Worm (Caenorhabditis elegans) whole organism, mixed stage, embryonic: Measurements from ENCODE around the gene ama-1.

ENCODE experiments used
- M03D4.4 ChIP-seq: sonication (generic microtip); optimal IDR thresholded peaks from 2 replicates; lab custom pipeline; 2017; ENCODE audit warnings: mild to moderate bottlenecking, missing genetic modification characterization, missing compliant biosample characterization
- ces-1 ChIP-seq: fragments of 150-350 bp; optimal IDR thresholded peaks from 2 replicates; lab custom pipeline; 2014; ENCODE audit warnings: missing biosample characterization, missing genetic modification reagents, missing genetic modification characterization
- elt-1 ChIP-seq: sonication (generic microtip); optimal IDR thresholded peaks from 2 replicates; lab custom pipeline; 2017; ENCODE audit warnings: missing genetic modification characterization, mild to moderate bottlenecking, missing compliant biosample characterization, antibody characterized with exemption, moderate library complexity, borderline replicate concordance; ENCODE audit not compliant: insufficient read depth
- lsy-2 ChIP-seq: fragments of 150-350 bp; optimal IDR thresholded peaks from 2 replicates; lab custom pipeline; 2014; ENCODE audit warnings: missing biosample characterization, missing genetic modification characterization
- mls-2 ChIP-seq: sonication (generic microtip); optimal IDR thresholded peaks from 2 replicates; lab custom pipeline; 2016; ENCODE audit warnings: mild to moderate bottlenecking, missing genetic modification characterization, moderate library complexity, missing compliant biosample characterization
- nhr-237 ChIP-seq: fragments of 150-350 bp; optimal IDR thresholded peaks from 2 replicates; lab custom pipeline; 2014; ENCODE audit warnings: missing biosample characterization, missing genetic modification characterization
- pha-4 ChIP-seq: fragments of 150-350 bp; optimal IDR thresholded peaks from 2 replicates; lab custom pipeline; 2018; ENCODE audit warnings: missing biosample characterization, missing genetic modification reagents, missing genetic modification characterization
- unc-39 ChIP-seq: fragments of 150-350 bp; optimal IDR thresholded peaks from 2 replicates; lab custom pipeline; 2014; ENCODE audit warnings: missing biosample characterization, missing genetic modification characterization
- unc-62 ChIP-seq: fragments of 150-350 bp; optimal IDR thresholded peaks from 2 replicates; lab custom pipeline; 2014; ENCODE audit warnings: missing biosample characterization, missing genetic modification reagents, missing genetic modification characterization
- ztf-11 ChIP-seq: fragments of 150-350 bp; optimal IDR thresholded peaks from 2 replicates; lab custom pipeline; 2014; ENCODE audit warnings: missing biosample characterization, missing genetic modification characterization

DNA sequence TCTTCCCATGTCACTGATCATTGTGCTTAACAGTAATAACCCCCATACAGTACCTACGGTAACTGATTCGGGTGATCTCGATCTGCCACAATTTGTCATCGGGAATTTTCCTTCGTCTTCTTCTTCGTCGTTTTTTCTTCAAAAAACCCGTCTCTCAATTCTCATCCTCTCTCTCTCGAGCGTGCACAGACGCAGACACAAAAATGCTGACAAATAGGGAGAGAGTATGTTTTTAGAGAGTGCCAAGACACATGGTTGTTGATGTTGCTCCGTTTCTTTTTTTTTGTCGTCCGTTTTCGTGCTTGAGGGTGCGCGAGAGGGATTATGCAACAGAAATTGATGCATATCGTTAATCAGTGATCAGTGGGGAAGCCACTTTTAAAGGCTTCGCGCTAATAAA, 32.5 kb upstream of the ama-1 start:
- TF ChIP-seq pha-4 (tag; lab: Kevin White, UChicago) = peak; percentile 21
- no peak for TF ChIP-seq M03D4.4 (tag; lab: Kevin White, UChicago)
- peak; percentile 68 for TF ChIP-seq nhr-237 (tag; lab: Kevin White, UChicago)
- TF ChIP-seq unc-62 (GFP tag; lab: Kevin White, UChicago) = peak; percentile 70
- no peak for TF ChIP-seq ces-1 (GFP tag; lab: Kevin White, UChicago)
- no peak for TF ChIP-seq mls-2
- TF ChIP-seq ztf-11 (tag; lab: Kevin White, UChicago) = no peak
- TF ChIP-seq unc-39 = no peak
- no peak for TF ChIP-seq lsy-2 (tag; lab: Kevin White, UChicago)
- TF ChIP-seq elt-1 (tag; lab: Kevin White, UChicago) = no peak
